Worm (Caenorhabditis elegans): ENCODE data around the gene pat-2.
A peak's percentile ranks its signal among the peaks of the same experiment; 100 is the strongest.

pat-2 gene

ce11 chrIII:8794793-8795192 is 23.9 kb upstream of the pat-2 start:
- TF ChIP-seq mbf-1 (tag; optimal IDR thresholded peaks at IDR 0.05): no peak
- TF ChIP-seq unc-55 (GFP tag; optimal IDR thresholded peaks at IDR 0.05): no peak
- TF ChIP-seq F13H6.1 (tag; optimal IDR thresholded peaks at IDR 0.05): peak; percentile 93
- no peak for TF ChIP-seq elt-3 (tag; optimal IDR thresholded peaks at IDR 0.05)
- TF ChIP-seq elt-1 (tag; optimal IDR thresholded peaks at IDR 0.05): no peak
- TF ChIP-seq aly-2 (tag; optimal IDR thresholded peaks at IDR 0.05): no peak
- peak; percentile 35 for TF ChIP-seq crh-2 (tag; optimal IDR thresholded peaks at IDR 0.05)
- TF ChIP-seq nhr-6 (tag; optimal IDR thresholded peaks at IDR 0.05): no peak
- no peak for TF ChIP-seq nhr-10 (tag; optimal IDR thresholded peaks at IDR 0.05)
- TF ChIP-seq C34F6.9 (tag; optimal IDR thresholded peaks at IDR 0.05): no peak
- no peak for TF ChIP-seq nhr-23 (tag; optimal IDR thresholded peaks at IDR 0.05)
- TF ChIP-seq ztf-4 (tag; optimal IDR thresholded peaks at IDR 0.05): peak; percentile 11
- TF ChIP-seq skn-1 (tag; optimal IDR thresholded peaks at IDR 0.05): no peak
- peak; percentile 70 for TF ChIP-seq gmeb-1 (tag; optimal IDR thresholded peaks at IDR 0.05)
- no peak for TF ChIP-seq dmd-4 (tag; optimal IDR thresholded peaks at IDR 0.05)
- TF ChIP-seq nhr-25 (tag; optimal IDR thresholded peaks at IDR 0.05): peak; percentile 79
- TF ChIP-seq blmp-1 (tag; optimal IDR thresholded peaks at IDR 0.05; ENCODE audit: insufficient read depth): peak; percentile 92
- peak; percentile 64 for TF ChIP-seq lin-13 (GFP tag; optimal IDR thresholded peaks at IDR 0.05)
- no peak for TF ChIP-seq R02D3.7 (tag; optimal IDR thresholded peaks at IDR 0.05)
- no peak for TF ChIP-seq ama-1 (optimal IDR thresholded peaks at IDR 0.05)
- TF ChIP-seq sma-9 (GFP tag; optimal IDR thresholded peaks at IDR 0.05): peak; percentile 91
- TF ChIP-seq sma-9 (tag; optimal IDR thresholded peaks at IDR 0.05): no peak
- TF ChIP-seq snpc-4 (tag; optimal IDR thresholded peaks at IDR 0.05): no peak
- TF ChIP-seq ceh-16 (tag; optimal IDR thresholded peaks at IDR 0.05): peak; percentile 91
- peak; percentile 67 to 70 for TF ChIP-seq mdl-1 (tag; optimal IDR thresholded peaks at IDR 0.05)
- no peak for TF ChIP-seq nhr-11 (tag; optimal IDR thresholded peaks at IDR 0.05)
- no peak for TF ChIP-seq ceh-82 (tag; optimal IDR thresholded peaks at IDR 0.05)
- TF ChIP-seq peb-1 (tag; optimal IDR thresholded peaks at IDR 0.05): peak; percentile 45
- peak; percentile 37 for TF ChIP-seq lin-11 (tag; optimal IDR thresholded peaks at IDR 0.05)
- peak; percentile 13 to 77 for TF ChIP-seq lsy-2 (tag; optimal IDR thresholded peaks at IDR 0.05)
- no peak for TF ChIP-seq zag-1 (tag; optimal IDR thresholded peaks at IDR 0.05)
- TF ChIP-seq lin-39 (tag; optimal IDR thresholded peaks at IDR 0.05): no peak
- TF ChIP-seq nhr-77 (tag; optimal IDR thresholded peaks at IDR 0.05): no peak
- TF ChIP-seq nhr-21 (tag; optimal IDR thresholded peaks at IDR 0.05): peak; percentile 45
- TF ChIP-seq fos-1 (tag; optimal IDR thresholded peaks at IDR 0.05): peak; percentile 80
- peak; percentile 77 for TF ChIP-seq sma-3 (GFP tag; optimal IDR thresholded peaks at IDR 0.05)
- TF ChIP-seq ztf-11 (tag; optimal IDR thresholded peaks at IDR 0.05): no peak
- no peak for TF ChIP-seq ztf-1 (GFP tag; conservative IDR thresholded peaks at IDR 0.05)
- peak; percentile 85 for TF ChIP-seq nhr-129 (tag; optimal IDR thresholded peaks at IDR 0.05)
- TF ChIP-seq unc-62 (GFP tag; optimal IDR thresholded peaks at IDR 0.05): no peak
- TF ChIP-seq ZK546.5 (tag; optimal IDR thresholded peaks at IDR 0.05): no peak
- no peak for TF ChIP-seq nhr-237 (tag; optimal IDR thresholded peaks at IDR 0.05)
- TF ChIP-seq unc-39 (tag; optimal IDR thresholded peaks at IDR 0.05): no peak
- no peak for TF ChIP-seq nhr-12 (tag; optimal IDR thresholded peaks at IDR 0.05)
- TF ChIP-seq egl-27 (tag; optimal IDR thresholded peaks at IDR 0.05): peak; percentile 74
- TF ChIP-seq mab-5 (tag; optimal IDR thresholded peaks at IDR 0.05): no peak
- TF ChIP-seq sem-4 (tag; optimal IDR thresholded peaks at IDR 0.05): peak; percentile 86
- TF ChIP-seq Y55F3AM.14 (GFP tag; optimal IDR thresholded peaks at IDR 0.05): peak; percentile 6
- no peak for TF ChIP-seq alr-1 (tag; optimal IDR thresholded peaks at IDR 0.05)
